Worm (Caenorhabditis elegans): ENCODE data around the gene memi-1.

DNA sequence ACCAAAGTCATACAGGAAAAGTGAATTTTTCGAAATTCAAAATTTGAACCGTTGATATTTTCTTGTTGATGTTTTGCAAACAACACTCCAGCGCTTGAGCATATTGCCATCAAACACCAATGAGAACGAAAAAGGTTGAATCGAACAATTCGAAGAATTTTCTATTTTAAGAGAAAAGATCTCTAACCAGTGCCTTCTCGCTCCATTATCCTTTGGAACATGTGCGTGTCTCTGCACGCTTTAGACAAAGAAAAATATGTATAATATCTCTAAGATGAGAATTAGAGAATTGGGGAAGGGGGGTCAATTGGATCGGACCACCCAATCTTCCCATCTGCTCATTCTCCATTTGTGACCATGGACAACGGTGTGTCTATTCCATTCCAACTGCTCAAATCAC is 3.6 kb upstream of the memi-1 start, which contains the start of gene Y17G9B.2:
- no peak for TF ChIP-seq attf-3 (GFP tag; conservative IDR thresholded peaks at IDR 0.05)
- no peak for TF ChIP-seq madf-6 (GFP tag; IDR thresholded peaks at IDR 0.05)
- no peak for TF ChIP-seq rpc-1 (optimal IDR thresholded peaks at IDR 0.05)
- TF ChIP-seq rpc-1 (tag; optimal IDR thresholded peaks at IDR 0.05): no peak
- no peak for TF ChIP-seq F37B4.10 (GFP tag; IDR thresholded peaks at IDR 0.05)
- TF ChIP-seq nhr-80 (tag; optimal IDR thresholded peaks at IDR 0.05): no peak

All from whole organism, young adult.